Worm (Caenorhabditis elegans) whole organism, L3 larva: ENCODE measurements around the gene sqst-3.

Source experiments
- ZK546.5 ChIP-seq: sonication (generic microtip); optimal IDR thresholded peaks from 2 replicates; lab custom pipeline; 2017; ENCODE audit warnings: missing biosample characterization, missing genetic modification characterization
- aly-2 ChIP-seq: fragments of 150-350 bp; optimal IDR thresholded peaks from 2 replicates; lab custom pipeline; 2014; ENCODE audit warnings: missing biosample characterization, missing genetic modification characterization
- ceh-16 ChIP-seq: sonication (generic microtip); optimal IDR thresholded peaks from 2 replicates; lab custom pipeline; 2017; ENCODE audit warnings: missing biosample characterization, missing genetic modification characterization
- ceh-28 ChIP-seq: fragments of 150-350 bp; optimal IDR thresholded peaks from 2 replicates; lab custom pipeline; 2014; ENCODE audit warnings: missing biosample characterization, missing genetic modification reagents, missing genetic modification characterization
- ceh-82 ChIP-seq: fragments of 150-350 bp; optimal IDR thresholded peaks from 2 replicates; lab custom pipeline; 2014; ENCODE audit warnings: missing biosample characterization, missing genetic modification characterization
- ceh-9 ChIP-seq: sonication (generic microtip); optimal IDR thresholded peaks from 2 replicates; lab custom pipeline; 2018; ENCODE audit warnings: missing biosample characterization, missing genetic modification characterization
- daf-12 ChIP-seq: fragments of 150-350 bp; optimal IDR thresholded peaks from 2 replicates; lab custom pipeline; 2014; ENCODE audit warnings: missing biosample characterization, missing genetic modification reagents, missing genetic modification characterization
- egl-27 ChIP-seq: sonication (generic microtip); optimal IDR thresholded peaks from 4 replicates; lab custom pipeline; 2017; ENCODE audit warnings: missing biosample characterization, missing genetic modification reagents, missing genetic modification characterization
- egl-5 ChIP-seq: fragments of 150-350 bp; optimal IDR thresholded peaks from 2 replicates; lab custom pipeline; 2017; ENCODE audit warnings: missing biosample characterization, missing genetic modification reagents, missing genetic modification characterization, inconsistent platforms
- elt-1 ChIP-seq: fragments of 150-350 bp; optimal IDR thresholded peaks from 2 replicates; lab custom pipeline; 2014; ENCODE audit warnings: missing biosample characterization, missing genetic modification characterization
- elt-2 ChIP-seq: sonication (generic microtip); optimal IDR thresholded peaks from 2 replicates; lab custom pipeline; 2016; ENCODE audit warnings: missing genetic modification reagents, mild to moderate bottlenecking, missing genetic modification characterization, missing compliant biosample characterization
- elt-3 ChIP-seq, 3 experiments: fragments of 150-350 bp in 1 of 3; sonication (generic microtip) in 2 of 3; optimal IDR thresholded peaks; 2 replicates in 2 of 3; 4 replicates in 1 of 3; lab custom pipeline; 2014 to 2017; ENCODE audit warnings: missing biosample characterization in 3 of 3, missing genetic modification characterization in 3 of 3
- eor-1 ChIP-seq, 2 experiments: fragments of 150-350 bp; optimal IDR thresholded peaks; 2 replicates each; lab custom pipeline; 2014 to 2018; ENCODE audit warnings: missing biosample characterization in 2 of 2, missing genetic modification characterization in 2 of 2
- fkh-10 ChIP-seq: sonication (generic microtip); optimal IDR thresholded peaks from 2 replicates; lab custom pipeline; 2017; ENCODE audit warnings: missing biosample characterization, missing genetic modification reagents, missing genetic modification characterization
- fos-1 ChIP-seq: fragments of 150-350 bp; optimal IDR thresholded peaks from 2 replicates; lab custom pipeline; 2014; ENCODE audit warnings: missing biosample characterization, missing genetic modification characterization
- hmg-11 ChIP-seq: sonication (generic microtip); optimal IDR thresholded peaks from 2 replicates; lab custom pipeline; 2016; ENCODE audit warnings: missing genetic modification characterization, missing compliant biosample characterization
- jun-1 ChIP-seq: fragments of 150-350 bp; optimal IDR thresholded peaks from 2 replicates; lab custom pipeline; 2014; ENCODE audit warnings: missing biosample characterization, missing genetic modification reagents, missing genetic modification characterization
- lin-15B ChIP-seq: fragments of 150-350 bp; optimal IDR thresholded peaks from 2 replicates; lab custom pipeline; 2014; ENCODE audit warnings: missing biosample characterization, missing genetic modification characterization
- lsy-12 ChIP-seq: sonication (generic microtip); optimal IDR thresholded peaks from 2 replicates; lab custom pipeline; 2016; ENCODE audit warnings: mild to moderate bottlenecking, missing genetic modification characterization, missing compliant biosample characterization
- mml-1 ChIP-seq: fragments of 150-350 bp; sonication (generic microtip); optimal IDR thresholded peaks from 3 replicates; lab custom pipeline; 2014; ENCODE audit warnings: missing biosample characterization, missing genetic modification characterization
- nfya-1 ChIP-seq: sonication (generic microtip); optimal IDR thresholded peaks from 2 replicates; lab custom pipeline; 2017; ENCODE audit warnings: missing genetic modification characterization, mild to moderate bottlenecking, missing compliant biosample characterization, antibody characterized with exemption, moderate library complexity; ENCODE audit not compliant: insufficient read depth
- nhr-11 ChIP-seq: fragments of 150-350 bp; optimal IDR thresholded peaks from 2 replicates; lab custom pipeline; 2014; ENCODE audit warnings: missing biosample characterization, missing genetic modification characterization
- nhr-23 ChIP-seq: fragments of 150-350 bp; optimal IDR thresholded peaks from 2 replicates; lab custom pipeline; 2014; ENCODE audit warnings: missing biosample characterization, missing genetic modification reagents, missing genetic modification characterization
- nhr-237 ChIP-seq: fragments of 150-350 bp; optimal IDR thresholded peaks from 2 replicates; lab custom pipeline; 2014; ENCODE audit warnings: missing biosample characterization, missing genetic modification characterization
- nhr-25 ChIP-seq: sonication (generic microtip); optimal IDR thresholded peaks from 2 replicates; lab custom pipeline; 2017; ENCODE audit warnings: missing biosample characterization, missing genetic modification characterization
- nhr-28 ChIP-seq: fragments of 150-350 bp; optimal IDR thresholded peaks from 2 replicates; lab custom pipeline; 2014; ENCODE audit warnings: missing biosample characterization, missing genetic modification characterization
- nhr-43 ChIP-seq: sonication (generic microtip); optimal IDR thresholded peaks from 2 replicates; lab custom pipeline; 2016; ENCODE audit warnings: mild to moderate bottlenecking, missing genetic modification characterization, missing compliant biosample characterization; ENCODE audit not compliant: poor library complexity, severe bottlenecking
- nhr-76 ChIP-seq: fragments of 150-350 bp; sonication (generic microtip); optimal IDR thresholded peaks from 5 replicates; lab custom pipeline; 2014; ENCODE audit warnings: missing biosample characterization, missing genetic modification characterization
- nhr-77 ChIP-seq: fragments of 150-350 bp; optimal IDR thresholded peaks from 2 replicates; lab custom pipeline; 2014; ENCODE audit warnings: missing biosample characterization, missing genetic modification characterization
- pha-4 ChIP-seq: fragments of 150-350 bp; optimal IDR thresholded peaks from 2 replicates; lab custom pipeline; 2014; ENCODE audit warnings: missing biosample characterization, missing genetic modification reagents, missing genetic modification characterization
- pqm-1 ChIP-seq: fragments of 150-350 bp; optimal IDR thresholded peaks from 2 replicates; lab custom pipeline; 2017; ENCODE audit warnings: missing biosample characterization, missing genetic modification characterization, inconsistent platforms
- sea-2 ChIP-seq: fragments of 150-350 bp; sonication (generic microtip); optimal IDR thresholded peaks from 4 replicates; lab custom pipeline; 2014; ENCODE audit warnings: missing biosample characterization, missing genetic modification reagents, missing genetic modification characterization
- snpc-4 ChIP-seq: fragments of 150-350 bp; optimal IDR thresholded peaks from 2 replicates; lab custom pipeline; 2014; ENCODE audit warnings: missing biosample characterization, missing genetic modification characterization
- tbx-2 ChIP-seq: sonication (generic microtip); optimal IDR thresholded peaks from 2 replicates; lab custom pipeline; 2016; ENCODE audit warnings: mild to moderate bottlenecking, missing genetic modification characterization, missing compliant biosample characterization
- ztf-11 ChIP-seq: fragments of 150-350 bp; optimal IDR thresholded peaks from 2 replicates; lab custom pipeline; 2014; ENCODE audit warnings: missing biosample characterization, missing genetic modification characterization
- ztf-4 ChIP-seq: fragments of 150-350 bp; optimal IDR thresholded peaks from 2 replicates; lab custom pipeline; 2014; ENCODE audit warnings: missing biosample characterization, missing genetic modification characterization

sqst-3 gene

ce11 chrV:19211795-19212194 is 18.8 kb upstream of the sqst-3 start, which contains the start of gene nhr-79:
Gene nhr-79 (minus strand): TSS chrV:19211895.
- TF ChIP-seq nhr-25 (tag; lab: Kevin White, UChicago): no peak
- TF ChIP-seq tbx-2 (tag; lab: Kevin White, UChicago): no peak
- TF ChIP-seq ZK546.5 (tag; lab: Kevin White, UChicago): no peak
- no peak for TF ChIP-seq ceh-28 (tag; lab: Kevin White, UChicago)
- no peak for TF ChIP-seq nhr-76 (tag; lab: Kevin White, UChicago)
- TF ChIP-seq daf-12 (tag; lab: Kevin White, UChicago): no peak
- TF ChIP-seq ceh-9 (tag; lab: Kevin White, UChicago): no peak
- no peak for TF ChIP-seq egl-5
- no peak for TF ChIP-seq ztf-4
- TF ChIP-seq snpc-4: no peak
- no peak for TF ChIP-seq nhr-77 (tag; lab: Kevin White, UChicago)

ce11 chrV:19212354-19212753 is 18.2 kb upstream of the sqst-3 start:
- TF ChIP-seq ztf-11 (tag; lab: Kevin White, UChicago) (no peak), nhr-25 (tag; lab: Kevin White, UChicago) (no peak), nhr-11 (tag; lab: Kevin White, UChicago) (no peak), mml-1 (no peak), ceh-9 (tag; lab: Kevin White, UChicago) (no peak), pha-4 (tag; lab: Kevin White, UChicago) (peak; percentile 54), nhr-43 (no peak), tbx-2 (tag; lab: Kevin White, UChicago) (no peak), nhr-23 (tag; lab: Kevin White, UChicago) (peak; percentile 0), jun-1 (tag; lab: Kevin White, UChicago) (peak; percentile 18), nhr-76 (tag; lab: Kevin White, UChicago) (peak; percentile 97), elt-2 (peak; percentile 90), nhr-77 (tag; lab: Kevin White, UChicago) (no peak), elt-1 (tag; lab: Kevin White, UChicago) (no peak), lsy-12 (tag; lab: Kevin White, UChicago) (no peak), pqm-1 (tag; lab: Kevin White, UChicago) (peak; percentile 86)

- TF ChIP-seq pha-4 (tag; lab: Kevin White, UChicago): peak; percentile 47
- TF ChIP-seq pqm-1 (tag; lab: Kevin White, UChicago): peak; percentile 56
- no peak for TF ChIP-seq ZK546.5 (tag; lab: Kevin White, UChicago)
- TF ChIP-seq elt-2: peak; percentile 59
Observed at ce11 chrV:19217104-19217503, 13.5 kb upstream of the sqst-3 start, which contains the start of gene srr-2. Gene srr-2 (minus strand): TSS chrV:19217176.

ce11 chrV:19217675-19218074 is 12.9 kb upstream of the sqst-3 start, which contains the start of gene oac-49:
Gene oac-49 (plus strand): TSS chrV:19217975.
- TF ChIP-seq elt-1 (tag; lab: Kevin White, UChicago) (no peak), elt-2 (no peak), fos-1 (no peak), tbx-2 (tag; lab: Kevin White, UChicago) (no peak), hmg-11 (no peak), sea-2 (GFP tag; lab: Kevin White, UChicago) (no peak), nhr-237 (tag; lab: Kevin White, UChicago) (no peak), ceh-82 (tag; lab: Kevin White, UChicago) (no peak), eor-1 (tag; optimal IDR thresholded peaks at IDR 0.05; lab: Kevin White, UChicago) (no peak), fkh-10 (GFP tag; lab: Kevin White, UChicago) (no peak), nhr-76 (tag; lab: Kevin White, UChicago) (no peak), elt-3 (tag; optimal IDR thresholded peaks at IDR 0.05; lab: Kevin White, UChicago) (no peak), egl-27 (tag; lab: Kevin White, UChicago) (no peak), aly-2 (no peak), jun-1 (tag; lab: Kevin White, UChicago) (no peak), ceh-16 (tag; lab: Kevin White, UChicago) (no peak), nhr-43 (no peak)

- no peak for TF ChIP-seq ceh-9 (tag; lab: Kevin White, UChicago)
- no peak for TF ChIP-seq nhr-23 (tag; lab: Kevin White, UChicago)
- TF ChIP-seq lin-15B (tag; lab: Kevin White, UChicago): no peak
- no peak for TF ChIP-seq nhr-77 (tag; lab: Kevin White, UChicago)
- no peak for TF ChIP-seq nfya-1 (tag; lab: Kevin White, UChicago)
- no peak for TF ChIP-seq nhr-237 (tag; lab: Kevin White, UChicago)
- no peak for TF ChIP-seq nhr-28
- no peak for TF ChIP-seq eor-1 (tag; optimal IDR thresholded peaks at IDR 0.05; lab: Kevin White, UChicago)
- no peak for TF ChIP-seq daf-12 (tag; lab: Kevin White, UChicago)
- no peak for TF ChIP-seq nhr-11 (tag; lab: Kevin White, UChicago)
Observed at ce11 chrV:19231167-19231566, 585 bp downstream of the sqst-3 start.
